Worm (Caenorhabditis elegans) whole organism, young adult: ENCODE measurements around the gene his-3.

Experiments used
- B0336.3 ChIP-seq: fragments of 200-800 bp; sonication (Bioruptor generic); IDR thresholded peaks from 2 replicates; pipeline ENCODE4 v1.3.6; 2022; ENCODE audit warnings: missing genetic modification characterization, missing compliant biosample characterization
- F33H1.4 ChIP-seq: fragments of 200-800 bp; sonication (Bioruptor generic); IDR thresholded peaks from 2 replicates; pipeline ENCODE4 v1.3.6; 2022; ENCODE audit warnings: missing genetic modification reagents, missing genetic modification characterization, missing compliant biosample characterization
- F37B4.10 ChIP-seq: fragments of 200-800 bp; sonication (Bioruptor generic); IDR thresholded peaks from 2 replicates; pipeline ENCODE4 v1.3.6; 2022; ENCODE audit warnings: missing genetic modification characterization, missing compliant biosample characterization
- F49E8.2 ChIP-seq: sonication (generic microtip); optimal IDR thresholded peaks from 3 replicates; lab custom pipeline; 2017; ENCODE audit warnings: missing genetic modification characterization, mild to moderate bottlenecking, missing compliant biosample characterization, antibody characterized with exemption, moderate library complexity; ENCODE audit not compliant: insufficient read depth
- F57A8.1 ChIP-seq: fragments of 200-800 bp; sonication (Bioruptor generic); optimal IDR thresholded peaks from 2 replicates; lab custom pipeline; 2018; ENCODE audit warnings: mild to moderate bottlenecking, missing genetic modification characterization, moderate library complexity, missing compliant biosample characterization
- K11D2.4 ChIP-seq: fragments of 200-800 bp; sonication (Bioruptor generic); IDR thresholded peaks from 2 replicates; pipeline ENCODE4 v1.3.6; 2022; ENCODE audit warnings: missing genetic modification reagents, missing genetic modification characterization, missing compliant biosample characterization
- T26A5.8 ChIP-seq: sonication (generic microtip); optimal IDR thresholded peaks from 2 replicates; lab custom pipeline; 2016; ENCODE audit warnings: missing genetic modification characterization, missing compliant biosample characterization
- Y53F4B.3 ChIP-seq: fragments of 200-800 bp; sonication (Bioruptor generic); IDR thresholded peaks from 2 replicates; pipeline ENCODE4 v1.3.6; 2022; ENCODE audit warnings: missing genetic modification reagents, missing genetic modification characterization, missing compliant biosample characterization
- Y95B8A.8 ChIP-seq: fragments of 200-800 bp; sonication (Bioruptor generic); IDR thresholded peaks from 2 replicates; pipeline ENCODE4 v1.3.6; 2022; ENCODE audit warnings: missing genetic modification reagents, missing genetic modification characterization, missing compliant biosample characterization
- ZK185.1 ChIP-seq: sonication (generic microtip); optimal IDR thresholded peaks from 2 replicates; lab custom pipeline; 2016; ENCODE audit warnings: mild to moderate bottlenecking, missing genetic modification characterization, missing compliant biosample characterization; ENCODE audit not compliant: poor library complexity, severe bottlenecking
- ama-1 ChIP-seq, 3 experiments: fragments of 150-350 bp in 1 of 3; sonication (generic microtip) in 2 of 3; optimal IDR thresholded peaks; 2 replicates each; lab custom pipeline; 2014 to 2018; ENCODE audit warnings: missing biosample characterization in 2 of 3, missing genetic modification characterization in 2 of 3, missing genetic modification reagents in 2 of 3
- aptf-2 ChIP-seq: fragments of 200-800 bp; sonication (Bioruptor generic); conservative IDR thresholded peaks from 2 replicates; pipeline ENCODE4 v1.3.6; 2022; ENCODE audit warnings: missing genetic modification reagents, missing genetic modification characterization, missing compliant biosample characterization
- aptf-3 ChIP-seq: fragments of 200-800 bp; sonication (Bioruptor generic); IDR thresholded peaks from 2 replicates; pipeline ENCODE4 v1.3.6; 2022; ENCODE audit warnings: missing genetic modification characterization, missing compliant biosample characterization
- atf-7 ChIP-seq: sonication (generic microtip); optimal IDR thresholded peaks from 2 replicates; lab custom pipeline; 2017; ENCODE audit warnings: mild to moderate bottlenecking, missing genetic modification characterization, missing compliant biosample characterization
- bed-1 ChIP-seq: fragments of 200-800 bp; sonication (Bioruptor generic); IDR thresholded peaks from 2 replicates; pipeline ENCODE4 v1.3.6; 2022; ENCODE audit warnings: missing genetic modification reagents, missing genetic modification characterization, missing compliant biosample characterization
- bed-2 ChIP-seq: fragments of 200-800 bp; sonication (Bioruptor generic); IDR thresholded peaks from 2 replicates; pipeline ENCODE4 v1.3.6; 2022; ENCODE audit warnings: missing genetic modification reagents, missing genetic modification characterization, missing compliant biosample characterization
- ceh-27 ChIP-seq: fragments of 200-800 bp; sonication (Bioruptor generic); optimal IDR thresholded peaks from 2 replicates; lab custom pipeline; 2018; ENCODE audit warnings: mild to moderate bottlenecking, missing genetic modification characterization, moderate library complexity, missing compliant biosample characterization
- die-1 ChIP-seq: sonication (generic microtip); optimal IDR thresholded peaks from 2 replicates; lab custom pipeline; 2016; ENCODE audit warnings: missing genotype, mild to moderate bottlenecking, missing genetic modification characterization, missing compliant biosample characterization
- egl-18 ChIP-seq: fragments of 200-800 bp; sonication (Bioruptor generic); IDR thresholded peaks from 2 replicates; pipeline ENCODE4 v1.3.6; 2022; ENCODE audit warnings: missing genetic modification reagents, missing genetic modification characterization, missing compliant biosample characterization
- egl-44 ChIP-seq: fragments of 200-800 bp; sonication (Bioruptor generic); IDR thresholded peaks from 2 replicates; pipeline ENCODE4 v1.3.6; 2022; ENCODE audit warnings: missing genetic modification reagents, missing genetic modification characterization, missing compliant biosample characterization
- egrh-3 ChIP-seq: fragments of 200-800 bp; sonication (Bioruptor generic); IDR thresholded peaks from 2 replicates; pipeline ENCODE4 v1.3.6; 2022; ENCODE audit warnings: missing genetic modification reagents, missing genetic modification characterization, missing compliant biosample characterization
- hmg-20 ChIP-seq: fragments of 200-800 bp; sonication (Bioruptor generic); IDR thresholded peaks from 2 replicates; pipeline ENCODE4 v1.3.6; 2022; ENCODE audit warnings: missing genetic modification reagents, missing genetic modification characterization, missing compliant biosample characterization
- lag-1 ChIP-seq: fragments of 200-800 bp; sonication (Bioruptor generic); IDR thresholded peaks from 2 replicates; pipeline ENCODE4 v1.3.6; 2022; ENCODE audit warnings: missing genetic modification reagents, missing genetic modification characterization, missing compliant biosample characterization
- let-607 ChIP-seq, 2 experiments: fragments of 200-800 bp in 1 of 2; sonication (Bioruptor generic) in 1 of 2; sonication (generic microtip) in 1 of 2; optimal IDR thresholded peaks; 2 replicates each; lab custom pipeline; 2016 to 2018; ENCODE audit warnings: mild to moderate bottlenecking in 2 of 2, missing compliant biosample characterization in 2 of 2, missing genetic modification characterization in 2 of 2, moderate library complexity in 2 of 2, missing genotype in 1 of 2
- lin-40 ChIP-seq: sonication (generic microtip); optimal IDR thresholded peaks from 2 replicates; lab custom pipeline; 2016; ENCODE audit warnings: missing genetic modification characterization, mild to moderate bottlenecking, missing compliant biosample characterization, missing genotype, missing genetic modification reagents
- madf-6 ChIP-seq: fragments of 200-800 bp; sonication (Bioruptor generic); IDR thresholded peaks from 2 replicates; pipeline ENCODE4 v1.3.6; 2022; ENCODE audit warnings: missing genetic modification reagents, missing genetic modification characterization, missing compliant biosample characterization
- mcd-1 ChIP-seq: fragments of 200-800 bp; sonication (Bioruptor generic); IDR thresholded peaks from 2 replicates; pipeline ENCODE4 v1.3.6; 2022; ENCODE audit warnings: missing genetic modification reagents, missing genetic modification characterization, missing compliant biosample characterization
- nfya-1 ChIP-seq: sonication (generic microtip); optimal IDR thresholded peaks from 2 replicates; lab custom pipeline; 2017; ENCODE audit warnings: antibody characterized with exemption, missing compliant biosample characterization, missing genetic modification characterization, borderline replicate concordance; ENCODE audit not compliant: insufficient read depth
- nfya-2 ChIP-seq: fragments of 200-800 bp; sonication (Bioruptor generic); IDR thresholded peaks from 2 replicates; pipeline ENCODE4 v1.3.6; 2022; ENCODE audit warnings: missing genetic modification reagents, missing genetic modification characterization, missing compliant biosample characterization
- nhr-27 ChIP-seq: fragments of 200-800 bp; sonication (Bioruptor generic); optimal IDR thresholded peaks from 2 replicates; lab custom pipeline; 2018; ENCODE audit warnings: mild to moderate bottlenecking, missing genetic modification characterization, moderate library complexity, missing compliant biosample characterization
- nhr-80 ChIP-seq: sonication (generic microtip); optimal IDR thresholded peaks from 2 replicates; lab custom pipeline; 2016; ENCODE audit warnings: missing genetic modification characterization, missing compliant biosample characterization
- rpc-1 ChIP-seq, 2 experiments: fragments of 150-350 bp in 1 of 2; sonication (generic microtip) in 1 of 2; optimal IDR thresholded peaks; 2 replicates each; lab custom pipeline; 2014 to 2018; ENCODE audit warnings: missing biosample characterization in 1 of 2, missing genetic modification characterization in 1 of 2, missing genetic modification reagents in 1 of 2, missing genotype in 1 of 2
- somi-1 ChIP-seq: fragments of 200-800 bp; sonication (Bioruptor generic); optimal IDR thresholded peaks from 2 replicates; lab custom pipeline; 2018; ENCODE audit warnings: mild to moderate bottlenecking, missing genetic modification characterization, missing compliant biosample characterization
- tbx-9 ChIP-seq: sonication (generic microtip); optimal IDR thresholded peaks from 2 replicates; lab custom pipeline; 2016; ENCODE audit warnings: borderline replicate concordance, missing genetic modification characterization, inconsistent platforms, missing compliant biosample characterization
- unc-62 ChIP-seq: fragments of 150-350 bp; optimal IDR thresholded peaks from 2 replicates; lab custom pipeline; 2014; ENCODE audit warnings: missing biosample characterization, missing genetic modification reagents, missing genetic modification characterization
- xnd-1 ChIP-seq: sonication (generic microtip); optimal IDR thresholded peaks from 2 replicates; lab custom pipeline; 2016; ENCODE audit warnings: missing genotype, missing genetic modification reagents, missing genetic modification characterization, missing compliant biosample characterization
- ztf-22 ChIP-seq: fragments of 200-800 bp; sonication (Bioruptor generic); optimal IDR thresholded peaks from 2 replicates; lab custom pipeline; 2018; ENCODE audit warnings: mild to moderate bottlenecking, missing genetic modification characterization, moderate library complexity, missing compliant biosample characterization
- ztf-26 ChIP-seq: sonication (generic microtip); optimal IDR thresholded peaks from 2 replicates; lab custom pipeline; 2017; ENCODE audit warnings: missing genetic modification characterization, missing compliant biosample characterization
- ztf-3 ChIP-seq: fragments of 200-800 bp; sonication (Bioruptor generic); optimal IDR thresholded peaks from 2 replicates; lab custom pipeline; 2018; ENCODE audit warnings: mild to moderate bottlenecking, missing genetic modification characterization, missing compliant biosample characterization

his-3 gene

DNA sequence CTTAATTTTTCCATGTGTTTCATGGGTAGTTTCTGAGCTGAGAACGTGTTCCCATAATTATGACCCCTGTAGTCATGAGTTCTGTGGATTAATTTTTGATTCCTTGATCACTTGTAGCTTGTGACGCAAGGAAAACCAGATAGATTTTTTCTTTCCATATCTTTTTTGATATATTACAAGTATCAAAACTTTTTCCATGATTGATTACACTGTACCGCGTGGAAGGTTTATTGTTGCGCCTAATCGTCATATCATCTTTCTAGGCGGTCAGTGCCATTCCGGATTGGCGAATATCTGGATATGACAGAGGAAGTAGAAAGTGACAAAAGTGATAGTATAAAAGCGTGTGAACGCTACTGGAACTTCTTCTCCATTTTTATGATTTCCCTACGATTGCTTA lies 6.0 kb downstream of the his-3 start, which contains the start of gene ZK285.2:
Gene ZK285.2, plus strand, starts transcription at position 301 of the 400 bp plus-strand sequence.
- TF ChIP-seq somi-1 (GFP tag; lab: Kevin White, UChicago): no peak
- no peak for TF ChIP-seq K11D2.4 (GFP tag; lab: Robert Waterston, UW)
- no peak for TF ChIP-seq atf-7 (tag; lab: Kevin White, UChicago)
- no peak for TF ChIP-seq nhr-27 (tag; lab: Kevin White, UChicago)
- TF ChIP-seq ZK185.1: no peak
- TF ChIP-seq mcd-1: no peak
- no peak for TF ChIP-seq F57A8.1
- TF ChIP-seq bed-1: no peak
- TF ChIP-seq F37B4.10 (GFP tag; lab: Robert Waterston, UW): no peak
- TF ChIP-seq lag-1: no peak
- no peak for TF ChIP-seq egl-18 (GFP tag; lab: Robert Waterston, UW)
- no peak for TF ChIP-seq ama-1 (optimal IDR thresholded peaks at IDR 0.05; lab: Kevin White, UChicago)
- TF ChIP-seq ama-1 (GFP tag; optimal IDR thresholded peaks at IDR 0.05; lab: Kevin White, UChicago): no peak
- TF ChIP-seq F49E8.2: no peak
- no peak for TF ChIP-seq madf-6 (GFP tag; lab: Robert Waterston, UW)
- TF ChIP-seq hmg-20 (GFP tag; lab: Robert Waterston, UW): no peak

DNA sequence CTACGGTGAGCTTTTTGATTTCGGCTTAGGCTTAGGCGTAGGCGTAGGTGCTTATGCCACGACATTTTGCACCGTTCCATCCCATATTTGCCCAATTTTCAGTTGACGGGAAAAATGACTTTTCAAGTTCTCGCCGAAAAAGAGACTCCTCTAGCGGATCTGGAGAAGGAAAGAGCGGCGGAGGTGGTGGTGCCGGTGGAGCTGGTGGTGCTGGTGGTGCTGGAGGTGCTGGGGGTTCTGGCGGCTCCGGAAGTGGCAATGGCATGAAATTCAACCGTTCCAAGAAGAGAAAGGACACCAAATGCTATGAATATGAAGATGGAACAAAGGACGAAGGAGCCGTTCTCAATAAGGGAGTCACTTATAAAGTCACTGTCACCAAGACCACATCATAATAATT lies 6.4 kb downstream of the his-3 start:
- no peak for TF ChIP-seq unc-62 (GFP tag; lab: Kevin White, UChicago)
- TF ChIP-seq ztf-22: no peak
- TF ChIP-seq egrh-3 (GFP tag; lab: Robert Waterston, UW): peak; percentile 77; the same call in 1 of the 2 replicates
- no peak for TF ChIP-seq T26A5.8 (tag; lab: Kevin White, UChicago)

DNA sequence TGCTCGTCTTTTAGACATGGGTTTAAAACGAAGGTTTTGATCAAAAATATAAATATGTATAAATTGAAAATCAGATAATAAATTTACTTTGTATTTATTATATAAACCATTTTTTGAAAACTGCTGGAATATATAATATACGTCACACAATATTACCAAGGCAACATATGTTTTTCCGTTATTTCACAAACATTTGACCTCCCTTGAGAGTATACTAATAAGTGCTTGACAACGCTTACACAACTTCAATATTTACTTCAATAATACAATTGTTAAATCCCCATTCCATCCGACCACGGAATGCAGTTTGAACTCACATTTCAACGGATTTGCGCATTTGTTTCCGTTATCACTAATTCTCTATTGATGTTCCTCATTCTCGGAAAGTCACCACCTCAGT lies 6.9 kb downstream of the his-3 start, which contains the start of gene str-198:
Gene str-198, plus strand, starts transcription at position 301 of the 400 bp plus-strand sequence.
- TF ChIP-seq lin-40 (no peak), Y53F4B.3 (GFP tag; lab: Robert Waterston, UW) (no peak), F37B4.10 (GFP tag; lab: Robert Waterston, UW) (no peak), mcd-1 (no peak), aptf-2 (GFP tag; lab: Robert Waterston, UW) (no peak), aptf-3 (GFP tag; lab: Robert Waterston, UW) (no peak), ztf-3 (no peak), tbx-9 (tag; lab: Kevin White, UChicago) (no peak), Y95B8A.8 (GFP tag; lab: Robert Waterston, UW) (no peak)

DNA sequence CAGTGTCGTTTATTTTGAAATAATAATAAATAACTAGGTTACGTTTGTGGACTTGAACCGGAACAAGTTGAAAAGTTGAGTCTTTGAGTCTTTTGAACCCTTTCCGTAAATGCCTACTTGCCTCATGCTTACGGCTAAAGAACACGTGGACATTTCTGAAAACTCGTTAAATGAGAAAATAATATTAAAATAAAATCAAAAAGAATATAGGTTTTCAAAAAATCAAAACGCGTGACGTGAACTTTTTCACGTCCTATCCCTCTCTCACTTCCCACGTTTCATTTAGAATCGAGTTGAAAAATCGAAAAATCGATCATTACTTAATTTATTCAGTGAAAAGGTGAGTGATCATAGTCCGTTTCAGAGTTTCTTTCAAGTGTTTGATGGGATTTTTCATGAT lies 8.6 kb downstream of the his-3 start, which contains the start of gene best-12:
Gene best-12, plus strand, starts transcription at position 301 of the 400 bp plus-strand sequence.
- no peak for TF ChIP-seq F37B4.10 (GFP tag; lab: Robert Waterston, UW)
- no peak for TF ChIP-seq rpc-1 (optimal IDR thresholded peaks at IDR 0.05; lab: Kevin White, UChicago)
- no peak for TF ChIP-seq rpc-1 (tag; optimal IDR thresholded peaks at IDR 0.05; lab: Kevin White, UChicago)
- no peak for TF ChIP-seq ztf-26 (tag; lab: Kevin White, UChicago)
- no peak for TF ChIP-seq nhr-80
- TF ChIP-seq bed-2 (GFP tag; lab: Robert Waterston, UW): no peak
- TF ChIP-seq nfya-1 (tag; lab: Kevin White, UChicago): no peak
- TF ChIP-seq die-1: no peak
- TF ChIP-seq xnd-1 (tag; lab: Kevin White, UChicago): no peak
- no peak for TF ChIP-seq tbx-9 (tag; lab: Kevin White, UChicago)
- TF ChIP-seq let-607 (tag; optimal IDR thresholded peaks at IDR 0.05; lab: Kevin White, UChicago): no peak
- TF ChIP-seq egrh-3 (GFP tag; lab: Robert Waterston, UW): no peak
- no peak for TF ChIP-seq nfya-2
- TF ChIP-seq unc-62 (GFP tag; lab: Kevin White, UChicago): no peak
- no peak for TF ChIP-seq ztf-3
- TF ChIP-seq ceh-27 (GFP tag; lab: Kevin White, UChicago): no peak
- no peak for TF ChIP-seq egl-44 (GFP tag; lab: Robert Waterston, UW)
- TF ChIP-seq F33H1.4: no peak
- no peak for TF ChIP-seq B0336.3 (GFP tag; lab: Robert Waterston, UW)
